Worm (Caenorhabditis elegans) whole organism, L4 larva: ENCODE measurements around the gene F46F5.10.
A peak's percentile ranks its signal among the peaks of the same experiment; 100 is the strongest.

Experiments used
- T20F7.1 ChIP-seq: fragments of 200-800 bp; sonication (Bioruptor generic); optimal IDR thresholded peaks from 2 replicates; lab custom pipeline; 2018; ENCODE audit warnings: mild to moderate bottlenecking, missing genetic modification characterization, missing compliant biosample characterization
- Y105C5A.15 ChIP-seq: fragments of 200-800 bp; sonication (Bioruptor generic); IDR thresholded peaks from 2 replicates; pipeline ENCODE4 v1.3.6; 2022; ENCODE audit warnings: missing genetic modification characterization, missing compliant biosample characterization
- Y75B8A.6 ChIP-seq: fragments of 200-800 bp; sonication (Bioruptor generic); IDR thresholded peaks from 2 replicates; pipeline ENCODE4 v1.3.6; 2022; ENCODE audit warnings: missing genetic modification reagents, missing genetic modification characterization, missing compliant biosample characterization
- aha-1 ChIP-seq: fragments of 150-350 bp; peaks from one replicate; lab custom pipeline; 2014; ENCODE audit warnings: missing biosample characterization, missing genetic modification characterization
- ama-1 ChIP-seq: fragments of 150-350 bp; optimal IDR thresholded peaks from 2 replicates; lab custom pipeline; 2014; ENCODE audit warnings: inconsistent platforms, mixed read lengths
- ceh-32 ChIP-seq: sonication (generic microtip); optimal IDR thresholded peaks from 2 replicates; lab custom pipeline; 2016; ENCODE audit warnings: mild to moderate bottlenecking, missing genetic modification characterization, missing compliant biosample characterization; ENCODE audit not compliant: poor library complexity
- cey-2 ChIP-seq: sonication (generic microtip); optimal IDR thresholded peaks from 3 replicates; lab custom pipeline; 2017; ENCODE audit warnings: missing genetic modification characterization, mild to moderate bottlenecking, missing compliant biosample characterization, antibody characterized with exemption, borderline replicate concordance; ENCODE audit not compliant: insufficient read depth
- daf-8 ChIP-seq: fragments of 200-800 bp; sonication (Bioruptor generic); IDR thresholded peaks from 2 replicates; pipeline ENCODE4 v1.3.6; 2022; ENCODE audit warnings: missing genetic modification characterization, missing compliant biosample characterization
- dmd-6 ChIP-seq: fragments of 200-800 bp; sonication (Bioruptor generic); IDR thresholded peaks from 2 replicates; pipeline ENCODE4 v1.3.6; 2022; ENCODE audit warnings: missing genetic modification reagents, missing genetic modification characterization, missing compliant biosample characterization
- duxl-1 ChIP-seq: sonication (generic microtip); optimal IDR thresholded peaks from 2 replicates; lab custom pipeline; 2016; ENCODE audit warnings: mild to moderate bottlenecking, missing genetic modification characterization, moderate library complexity, missing compliant biosample characterization; ENCODE audit not compliant: poor library complexity
- dve-1 ChIP-seq: sonication (generic microtip); optimal IDR thresholded peaks from 2 replicates; lab custom pipeline; 2017; ENCODE audit warnings: antibody characterized with exemption, mild to moderate bottlenecking, missing genetic modification characterization, missing compliant biosample characterization; ENCODE audit not compliant: insufficient read depth
- egl-43 ChIP-seq: fragments of 200-800 bp; sonication (Bioruptor generic); IDR thresholded peaks from 2 replicates; pipeline ENCODE4 v1.3.6; 2022; ENCODE audit warnings: missing genetic modification reagents, missing genetic modification characterization, missing compliant biosample characterization
- fos-1 ChIP-seq: fragments of 150-350 bp; optimal IDR thresholded peaks from 2 replicates; lab custom pipeline; 2014; ENCODE audit warnings: missing biosample characterization, missing genetic modification characterization
- hif-1 ChIP-seq, 2 experiments: sonication (generic microtip); optimal IDR thresholded peaks; 2 replicates each; lab custom pipeline; 2016 to 2017; ENCODE audit warnings: missing compliant biosample characterization in 2 of 2, missing genetic modification characterization in 2 of 2, missing genetic modification reagents in 2 of 2, missing genotype in 2 of 2, mild to moderate bottlenecking in 1 of 2
- hmg-1.1 ChIP-seq: fragments of 200-800 bp; sonication (Bioruptor generic); IDR thresholded peaks from 2 replicates; pipeline ENCODE4 v1.3.6; 2022; ENCODE audit warnings: missing genetic modification reagents, missing genetic modification characterization, missing compliant biosample characterization
- lim-7 ChIP-seq: fragments of 200-800 bp; sonication (Bioruptor generic); IDR thresholded peaks from 2 replicates; pipeline ENCODE4 v1.3.6; 2022; ENCODE audit warnings: missing genetic modification characterization, missing compliant biosample characterization
- lin-15B ChIP-seq: fragments of 150-350 bp; sonication (generic microtip); optimal IDR thresholded peaks from 3 replicates; lab custom pipeline; 2014; ENCODE audit warnings: missing biosample characterization, missing genetic modification characterization
- lin-39 ChIP-seq: fragments of 150-350 bp; optimal IDR thresholded peaks from 2 replicates; lab custom pipeline; 2014; ENCODE audit warnings: missing biosample characterization, missing genetic modification reagents, missing genetic modification characterization
- lir-3 ChIP-seq: sonication (generic microtip); optimal IDR thresholded peaks from 2 replicates; lab custom pipeline; 2016; ENCODE audit warnings: mild to moderate bottlenecking, missing genetic modification characterization, missing compliant biosample characterization
- lsy-2 ChIP-seq, 2 experiments: fragments of 150-350 bp in 1 of 2; sonication (generic microtip) in 1 of 2; optimal IDR thresholded peaks; 2 replicates each; lab custom pipeline; 2014 to 2017; ENCODE audit warnings: missing biosample characterization in 2 of 2, missing genetic modification characterization in 2 of 2
- madf-9 ChIP-seq: fragments of 200-800 bp; sonication (Bioruptor generic); conservative IDR thresholded peaks from 2 replicates; pipeline ENCODE4 v1.3.6; 2022; ENCODE audit warnings: missing genetic modification reagents, missing genetic modification characterization, missing compliant biosample characterization
- mdt-29 ChIP-seq: fragments of 200-800 bp; sonication (Bioruptor generic); IDR thresholded peaks from 2 replicates; pipeline ENCODE4 v1.3.6; 2022; ENCODE audit warnings: missing genetic modification reagents, missing genetic modification characterization, missing compliant biosample characterization
- mxl-3 ChIP-seq: fragments of 200-800 bp; sonication (Bioruptor generic); optimal IDR thresholded peaks from 2 replicates; lab custom pipeline; 2018; ENCODE audit warnings: mild to moderate bottlenecking, missing genetic modification characterization, missing compliant biosample characterization
- nhr-10 ChIP-seq: fragments of 150-350 bp; optimal IDR thresholded peaks from 2 replicates; lab custom pipeline; 2014; ENCODE audit warnings: missing biosample characterization, missing genetic modification characterization
- nhr-11 ChIP-seq: fragments of 150-350 bp; optimal IDR thresholded peaks from 2 replicates; lab custom pipeline; 2014; ENCODE audit warnings: missing biosample characterization, missing genetic modification characterization
- nhr-111 ChIP-seq: fragments of 200-800 bp; sonication (Bioruptor generic); optimal IDR thresholded peaks from 2 replicates; lab custom pipeline; 2018; ENCODE audit warnings: mild to moderate bottlenecking, missing genetic modification characterization, missing compliant biosample characterization
- nhr-28 ChIP-seq: fragments of 150-350 bp; optimal IDR thresholded peaks from 2 replicates; lab custom pipeline; 2014; ENCODE audit warnings: missing biosample characterization, missing genetic modification characterization
- nhr-41 ChIP-seq: fragments of 200-800 bp; sonication (Bioruptor generic); IDR thresholded peaks from 2 replicates; pipeline ENCODE4 v1.3.6; 2022; ENCODE audit warnings: missing genetic modification reagents, missing genetic modification characterization, missing compliant biosample characterization
- nhr-42 ChIP-seq: fragments of 200-800 bp; sonication (Bioruptor generic); IDR thresholded peaks from 2 replicates; pipeline ENCODE4 v1.3.6; 2022; ENCODE audit warnings: missing genetic modification characterization, missing compliant biosample characterization
- nhr-6 ChIP-seq: fragments of 150-350 bp; optimal IDR thresholded peaks from 2 replicates; lab custom pipeline; 2014; ENCODE audit warnings: missing biosample characterization, missing genetic modification characterization
- pha-4 ChIP-seq, 2 experiments: fragments of 150-350 bp in 1 of 2; fragments of 200-800 bp in 1 of 2; sonication (Bioruptor generic) in 1 of 2; IDR thresholded peaks in 1 of 2; optimal IDR thresholded peaks in 1 of 2; 2 replicates each; pipeline versions ENCODE4 v1.3.6 to Lab custom; 2014 to 2022; ENCODE audit warnings: missing genetic modification characterization in 2 of 2, missing genetic modification reagents in 2 of 2, missing biosample characterization in 1 of 2, missing compliant biosample characterization in 1 of 2
- rbr-2 ChIP-seq: sonication (generic microtip); optimal IDR thresholded peaks from 2 replicates; lab custom pipeline; 2016; ENCODE audit warnings: missing genotype, missing genetic modification characterization, missing compliant biosample characterization
- saeg-2 ChIP-seq: fragments of 200-800 bp; sonication (Bioruptor generic); IDR thresholded peaks from 2 replicates; pipeline ENCODE4 v1.3.6; 2022; ENCODE audit warnings: missing genetic modification reagents, missing genetic modification characterization, missing compliant biosample characterization
- sdz-12 ChIP-seq: fragments of 200-800 bp; sonication (Bioruptor generic); optimal IDR thresholded peaks from 2 replicates; lab custom pipeline; 2018; ENCODE audit warnings: mild to moderate bottlenecking, missing genetic modification characterization, missing compliant biosample characterization
- snpc-1.2 ChIP-seq: fragments of 200-800 bp; sonication (Bioruptor generic); IDR thresholded peaks from 2 replicates; pipeline ENCODE4 v1.3.6; 2022; ENCODE audit warnings: missing genetic modification reagents, missing genetic modification characterization, missing compliant biosample characterization
- tag-97 ChIP-seq: fragments of 200-800 bp; sonication (Bioruptor generic); IDR thresholded peaks from 2 replicates; pipeline ENCODE4 v1.3.6; 2022; ENCODE audit warnings: missing genetic modification characterization, missing compliant biosample characterization
- tra-1 ChIP-seq: fragments of 200-800 bp; sonication (Bioruptor generic); IDR thresholded peaks from 2 replicates; pipeline ENCODE4 v1.3.6; 2022; ENCODE audit warnings: missing genetic modification reagents, missing genetic modification characterization, missing compliant biosample characterization
- unc-130 ChIP-seq: sonication (generic microtip); optimal IDR thresholded peaks from 2 replicates; lab custom pipeline; 2016; ENCODE audit warnings: missing genetic modification reagents, missing genetic modification characterization, missing compliant biosample characterization
- unc-39 ChIP-seq: sonication (generic microtip); optimal IDR thresholded peaks from 2 replicates; lab custom pipeline; 2017; ENCODE audit warnings: missing biosample characterization, missing genetic modification characterization
- unc-62 ChIP-seq, 3 experiments: fragments of 150-350 bp in 1 of 3; sonication (generic microtip); optimal IDR thresholded peaks in 2 of 3; peaks in 1 of 3; 1 replicate in 1 of 3; 2 replicates in 2 of 3; lab custom pipeline; 2014 to 2017; ENCODE audit warnings: missing biosample characterization in 3 of 3, missing genetic modification characterization in 3 of 3, missing genetic modification reagents in 3 of 3, missing genotype in 1 of 3
- vab-7 ChIP-seq: fragments of 200-800 bp; sonication (Bioruptor generic); IDR thresholded peaks from 2 replicates; pipeline ENCODE4 v1.3.6; 2022; ENCODE audit warnings: missing genetic modification reagents, missing genetic modification characterization, missing compliant biosample characterization
- zag-1 ChIP-seq: fragments of 150-350 bp; optimal IDR thresholded peaks from 2 replicates; lab custom pipeline; 2014; ENCODE audit warnings: missing biosample characterization, missing genetic modification characterization
- zfp-3 ChIP-seq: fragments of 200-800 bp; sonication (Bioruptor generic); conservative IDR thresholded peaks from 2 replicates; pipeline ENCODE4 v1.3.6; 2022; ENCODE audit warnings: missing genetic modification reagents, missing genetic modification characterization, missing compliant biosample characterization

The F46F5.10 gene

ce11 chrII:840131-840530 lies 16.5 kb downstream of the F46F5.10 start, which contains the start of gene clc-33:
Gene clc-33, plus strand, starts transcription at chrII:840431.
- no peak for TF ChIP-seq fos-1 (tag; lab: Kevin White, UChicago)
- TF ChIP-seq hmg-1.1 (GFP tag; lab: Robert Waterston, UW): no peak
- no peak for TF ChIP-seq saeg-2 (GFP tag; lab: Robert Waterston, UW)
- TF ChIP-seq egl-43 (GFP tag; lab: Robert Waterston, UW): no peak
- TF ChIP-seq nhr-6: no peak
- TF ChIP-seq Y75B8A.6: no peak

ce11 chrII:843971-844370 lies 20.3 kb downstream of the F46F5.10 start, which contains the start of gene F28A10.4:
Gene F28A10.4, plus strand, starts transcription at chrII:844271.
- TF ChIP-seq madf-9 (GFP tag; lab: Robert Waterston, UW) (no peak), nhr-11 (tag; lab: Kevin White, UChicago) (no peak), nhr-111 (GFP tag; lab: Kevin White, UChicago) (no peak), unc-39 (tag; lab: Kevin White, UChicago) (no peak), unc-62 (GFP tag; optimal IDR thresholded peaks at IDR 0.05 in 1 of 2; lab: Kevin White, UChicago) (no peak), unc-62 (tag; optimal IDR thresholded peaks at IDR 0.05; lab: Kevin White, UChicago) (no peak), nhr-42 (GFP tag; lab: Robert Waterston, UW) (no peak), saeg-2 (GFP tag; lab: Robert Waterston, UW) (no peak), cey-2 (tag; lab: Kevin White, UChicago) (no peak), zag-1 (no peak), pha-4 (GFP tag; IDR thresholded peaks at IDR 0.05; lab: Robert Waterston, UW) (no peak), pha-4 (tag; optimal IDR thresholded peaks at IDR 0.05; lab: Kevin White, UChicago) (no peak), ceh-32 (no peak)

- TF ChIP-seq rbr-2 (tag; lab: Kevin White, UChicago): no peak
- no peak for TF ChIP-seq saeg-2 (GFP tag; lab: Robert Waterston, UW)
Measured at ce11 chrII:845618-846017, 22.0 kb downstream of the F46F5.10 start, which contains the start of gene F28A10.7. Gene F28A10.7, minus strand, starts transcription at chrII:845718.

ce11 chrII:848519-848918 lies 24.9 kb downstream of the F46F5.10 start, which contains the start of the genes acdh-9 and F28A10.13:
Gene acdh-9, minus strand, starts transcription at chrII:848603.
Gene F28A10.13, plus strand, starts transcription at chrII:848812.
- TF ChIP-seq dmd-6 (peak; percentile 83), lsy-2 (tag; optimal IDR thresholded peaks at IDR 0.05; lab: Kevin White, UChicago) (peak in 1 of 2 experiments; percentile 58), aha-1 (tag; lab: Kevin White, UChicago) (peak; percentile 98), mdt-29 (GFP tag; lab: Robert Waterston, UW) (no peak), nhr-28 (tag; lab: Kevin White, UChicago) (peak; percentile 83), daf-8 (GFP tag; lab: Robert Waterston, UW) (no peak), lir-3 (tag; lab: Kevin White, UChicago) (no peak), dve-1 (tag; lab: Kevin White, UChicago) (peak; percentile 88), nhr-11 (tag; lab: Kevin White, UChicago) (peak; percentile 51), duxl-1 (tag; lab: Kevin White, UChicago) (peak; percentile 46), tra-1 (GFP tag; lab: Robert Waterston, UW) (no peak), hif-1 (tag; optimal IDR thresholded peaks at IDR 0.05; lab: Kevin White, UChicago) (peak in 1 of 2 experiments; percentile 82), sdz-12 (GFP tag; lab: Kevin White, UChicago) (no peak), pha-4 (GFP tag; IDR thresholded peaks at IDR 0.05; lab: Robert Waterston, UW) (no peak), pha-4 (tag; optimal IDR thresholded peaks at IDR 0.05; lab: Kevin White, UChicago) (peak; percentile 57), tag-97 (GFP tag; lab: Robert Waterston, UW) (no peak), snpc-1.2 (GFP tag; lab: Robert Waterston, UW) (no peak), hmg-1.1 (GFP tag; lab: Robert Waterston, UW) (peak; percentile 52; the same call in 1 of the 2 replicates), Y105C5A.15 (GFP tag; lab: Robert Waterston, UW) (no peak), ama-1 (lab: Kevin White, UChicago) (peak; percentile 46), lin-15B (no peak), unc-39 (tag; lab: Kevin White, UChicago) (no peak), unc-130 (no peak), vab-7 (GFP tag; lab: Robert Waterston, UW) (no peak), nhr-10 (tag; lab: Kevin White, UChicago) (peak; percentile 85), lin-39 (no peak), T20F7.1 (peak; percentile 62), lim-7 (GFP tag; lab: Robert Waterston, UW) (no peak), zfp-3 (GFP tag; lab: Robert Waterston, UW) (no peak), mxl-3 (GFP tag; lab: Kevin White, UChicago) (peak; percentile 89), nhr-41 (GFP tag; lab: Robert Waterston, UW) (no peak), rbr-2 (tag; lab: Kevin White, UChicago) (no peak)
